Worm (Caenorhabditis elegans) whole organism, L4/young adult: ENCODE data around the gene gar-1.

Experiments
- W03F9.2 ChIP-seq: fragments of 150-350 bp; optimal IDR thresholded peaks from 2 replicates; lab custom pipeline; 2014; ENCODE audit warnings: missing biosample characterization, missing genetic modification characterization
- dao-5 ChIP-seq: sonication (generic microtip); optimal IDR thresholded peaks from 2 replicates; lab custom pipeline; 2016; ENCODE audit warnings: missing genotype, missing genetic modification characterization, moderate library complexity, missing compliant biosample characterization

- no peak for TF ChIP-seq dao-5
- no peak for TF ChIP-seq W03F9.2
Measured at ce11 chrX:6530046-6530445, 45.4 kb upstream of the gar-1 start, which contains the start of gene ceh-60.
